Worm (Caenorhabditis elegans) whole organism, L4/young adult: Measurements from ENCODE around the gene mlt-11.

Experiments
- W03F9.2 ChIP-seq: fragments of 150-350 bp; optimal IDR thresholded peaks from 2 replicates; lab custom pipeline; 2014; ENCODE audit warnings: missing biosample characterization, missing genetic modification characterization
- dao-5 ChIP-seq: sonication (generic microtip); optimal IDR thresholded peaks from 2 replicates; lab custom pipeline; 2016; ENCODE audit warnings: missing genotype, missing genetic modification characterization, moderate library complexity, missing compliant biosample characterization
- him-1 ChIP-seq: sonication (generic microtip); optimal IDR thresholded peaks from 2 replicates; lab custom pipeline; 2016; ENCODE audit warnings: missing genotype, missing genetic modification reagents, missing genetic modification characterization, missing compliant biosample characterization

The mlt-11 gene

ce11 chrV:20691585-20691984, 24.6 kb downstream of the mlt-11 start, which contains the start of gene F53F8.4:
F53F8.4 (minus strand) TSS chrV:20691685.
- TF ChIP-seq him-1 (tag; lab: Kevin White, UChicago) (no peak), W03F9.2 (no peak), dao-5 (no peak)

ce11 chrV:20692903-20693302, 25.9 kb downstream of the mlt-11 start:
- TF ChIP-seq him-1 (tag; lab: Kevin White, UChicago) = no peak
- no peak for TF ChIP-seq dao-5
- TF ChIP-seq W03F9.2 = no peak

ce11 chrV:20693968-20694367, 27.0 kb downstream of the mlt-11 start:
- no peak for TF ChIP-seq W03F9.2
- TF ChIP-seq dao-5 = peak; percentile 59
- TF ChIP-seq him-1 (tag; lab: Kevin White, UChicago) = peak; percentile 58

ce11 chrV:20698266-20698665, 31.3 kb downstream of the mlt-11 start, which contains the start of gene F53F8.7:
F53F8.7 (minus strand) TSS chrV:20698366.
- no peak for TF ChIP-seq him-1 (tag; lab: Kevin White, UChicago)
- TF ChIP-seq dao-5 = no peak
- TF ChIP-seq W03F9.2 = no peak

ce11 chrV:20703998-20704572, 37.1 kb downstream of the mlt-11 start, which contains the start of the genes F53F8.5 and F53F8.6:
F53F8.5 (minus strand) TSS chrV:20704049.
F53F8.6 (plus strand) TSS chrV:20704227.
- no peak for TF ChIP-seq W03F9.2
- no peak for TF ChIP-seq him-1 (tag; lab: Kevin White, UChicago)
- no peak for TF ChIP-seq dao-5

- TF ChIP-seq dao-5 (no peak), W03F9.2 (no peak), him-1 (tag; lab: Kevin White, UChicago) (no peak)
Observed at ce11 chrV:20710156-20710555, 43.2 kb downstream of the mlt-11 start.

ce11 chrV:20710642-20711041, 43.6 kb downstream of the mlt-11 start:
- TF ChIP-seq W03F9.2 = no peak
- TF ChIP-seq him-1 (tag; lab: Kevin White, UChicago) = no peak
- TF ChIP-seq dao-5 = no peak

ce11 chrV:20711733-20712132, 44.7 kb downstream of the mlt-11 start:
- no peak for TF ChIP-seq dao-5

- TF ChIP-seq W03F9.2 (no peak), him-1 (tag; lab: Kevin White, UChicago) (no peak), dao-5 (no peak)
Observed at ce11 chrV:20712318-20712993, 45.5 kb downstream of the mlt-11 start.

- TF ChIP-seq W03F9.2 (peak; percentile 6), him-1 (tag; lab: Kevin White, UChicago) (no peak)
Observed at ce11 chrV:20712994-20713326, 46.0 kb downstream of the mlt-11 start.

- TF ChIP-seq dao-5 (no peak), W03F9.2 (no peak), him-1 (tag; lab: Kevin White, UChicago) (no peak)
Observed at ce11 chrV:20713620-20714019, 46.6 kb downstream of the mlt-11 start, which contains the start of gene Y44A6C.1. Y44A6C.1 (plus strand) TSS chrV:20713920.

- TF ChIP-seq dao-5 = no peak
- TF ChIP-seq W03F9.2 = no peak
- TF ChIP-seq him-1 (tag; lab: Kevin White, UChicago) = no peak
Observed at ce11 chrV:20714503-20714902, 47.5 kb downstream of the mlt-11 start.

- TF ChIP-seq him-1 (tag; lab: Kevin White, UChicago) (no peak), W03F9.2 (no peak), dao-5 (no peak)
Observed at ce11 chrV:20716267-20716666, 49.3 kb downstream of the mlt-11 start.

ce11 chrV:20716830-20717441, 49.9 kb downstream of the mlt-11 start:
- TF ChIP-seq him-1 (tag; lab: Kevin White, UChicago) (no peak), dao-5 (no peak), W03F9.2 (no peak)

- TF ChIP-seq W03F9.2 (no peak), him-1 (tag; lab: Kevin White, UChicago) (no peak), dao-5 (no peak)
Observed at ce11 chrV:20721934-20722333, 54.9 kb downstream of the mlt-11 start, which contains the start of gene Y44A6C.2. Y44A6C.2 (plus strand) TSS chrV:20722234.
